Worm (Caenorhabditis elegans) whole organism, L1 larva: ENCODE results near the gene cpr-8.
A peak's percentile ranks its signal among the peaks of the same experiment; 100 is the strongest.

Source experiments
- fos-1 ChIP-seq: fragments of 150-350 bp; optimal IDR thresholded peaks from 2 replicates; lab custom pipeline; 2014; ENCODE audit warnings: missing biosample characterization, missing genetic modification characterization
- nhr-47 ChIP-seq: sonication (generic microtip); optimal IDR thresholded peaks from 2 replicates; lab custom pipeline; 2016; ENCODE audit warnings: mild to moderate bottlenecking, missing genetic modification characterization, moderate library complexity, missing compliant biosample characterization
- nhr-77 ChIP-seq: fragments of 150-350 bp; optimal IDR thresholded peaks from 2 replicates; lab custom pipeline; 2014; ENCODE audit warnings: missing biosample characterization, missing genetic modification characterization
- snu-23 ChIP-seq: sonication (generic microtip); optimal IDR thresholded peaks from 2 replicates; lab custom pipeline; 2016; ENCODE audit warnings: missing genetic modification characterization, missing compliant biosample characterization

- TF ChIP-seq fos-1 (tag; lab: Kevin White, UChicago) (no peak), nhr-47 (tag; lab: Kevin White, UChicago) (peak; percentile 74), nhr-77 (tag; lab: Kevin White, UChicago) (no peak), snu-23 (GFP tag; lab: Kevin White, UChicago) (peak; percentile 37)
These were observed 19.5 kb downstream of the cpr-8 start for ce11 chrV:1153925-1154324.
